Fruit fly (Drosophila melanogaster) whole organism, embryonic: ENCODE measurements around the gene CG13067.

ENCODE experiments used
- Aef1 ChIP-seq: fragments of 200-800 bp; sonication (Bioruptor generic); IDR thresholded peaks from 3 replicates; pipeline ENCODE4 v1.3.6; 2022; ENCODE audit warnings: missing biosample characterization, missing genetic modification characterization
- Antp ChIP-seq: fragments of 200-800 bp; sonication (Bioruptor generic); optimal IDR thresholded peaks from 3 replicates; lab custom pipeline; 2016; ENCODE audit warnings: missing biosample characterization, missing genetic modification characterization
- BtbVII ChIP-seq: fragments of 200-800 bp; sonication (Bioruptor generic); optimal IDR thresholded peaks from 3 replicates; lab custom pipeline; 2017; ENCODE audit warnings: missing biosample characterization, mild to moderate bottlenecking, missing genetic modification characterization
- CG11247 ChIP-seq: fragments of 200-800 bp; sonication (Bioruptor generic); IDR thresholded peaks from 2 replicates; pipeline ENCODE4 v1.3.6; 2022; ENCODE audit warnings: missing biosample characterization, missing genetic modification characterization
- CG11456 ChIP-seq: fragments of 200-800 bp; sonication (Bioruptor generic); IDR thresholded peaks from 3 replicates; pipeline ENCODE4 v1.3.6; 2022; ENCODE audit warnings: missing biosample characterization, missing genetic modification characterization
- CG14014 ChIP-seq: fragments of 200-800 bp; sonication (Bioruptor generic); IDR thresholded peaks from 2 replicates; pipeline ENCODE4 v1.3.6; 2022; ENCODE audit warnings: missing biosample characterization, missing genetic modification characterization
- CG15514 ChIP-seq: fragments of 200-800 bp; sonication (Bioruptor generic); optimal IDR thresholded peaks from 3 replicates; lab custom pipeline; 2017; ENCODE audit warnings: missing biosample characterization, missing genetic modification characterization, mild to moderate bottlenecking, moderate library complexity, missing genetic modification reagents
- CG16779 ChIP-seq: fragments of 200-800 bp; sonication (Bioruptor generic); IDR thresholded peaks from 2 replicates; pipeline ENCODE4 v1.3.6; 2022; ENCODE audit warnings: missing biosample characterization, missing genetic modification characterization
- CG17361 ChIP-seq: fragments of 200-800 bp; sonication (Bioruptor generic); IDR thresholded peaks from 3 replicates; pipeline ENCODE4 v1.3.6; 2022; ENCODE audit warnings: missing biosample characterization, missing genetic modification characterization
- CG2120 ChIP-seq: fragments of 200-800 bp; sonication (Bioruptor generic); optimal IDR thresholded peaks from 3 replicates; lab custom pipeline; 2016; ENCODE audit warnings: missing biosample characterization, missing genetic modification characterization
- CG2678 ChIP-seq: fragments of 200-800 bp; sonication (Bioruptor generic); optimal IDR thresholded peaks from 3 replicates; lab custom pipeline; 2019; ENCODE audit warnings: missing biosample characterization, mild to moderate bottlenecking, missing genetic modification characterization, moderate library complexity
- CG5953 ChIP-seq: fragments of 200-800 bp; sonication (Bioruptor generic); IDR thresholded peaks from 2 replicates; pipeline ENCODE4 v1.3.6; 2022; ENCODE audit warnings: missing biosample characterization, missing genetic modification characterization
- CG7786 ChIP-seq: fragments of 200-800 bp; sonication (Bioruptor generic); optimal IDR thresholded peaks from 2 replicates; lab custom pipeline; 2016; ENCODE audit warnings: missing biosample characterization, missing genetic modification characterization
- CG8089 ChIP-seq: fragments of 200-800 bp; sonication (Bioruptor generic); optimal IDR thresholded peaks from 3 replicates; lab custom pipeline; 2016; ENCODE audit warnings: missing biosample characterization, missing genetic modification characterization
- CG8290 ChIP-seq, 3 experiments: fragments of 200-800 bp; sonication (Bioruptor generic); optimal IDR thresholded peaks; 2 replicates each; lab custom pipeline; 2016 to 2019; ENCODE audit warnings: missing biosample characterization in 3 of 3, missing genetic modification characterization in 3 of 3, mild to moderate bottlenecking in 2 of 3, moderate library complexity in 1 of 3
- CG9727 ChIP-seq: fragments of 200-800 bp; sonication (Bioruptor generic); optimal IDR thresholded peaks from 3 replicates; lab custom pipeline; 2017; ENCODE audit warnings: missing biosample characterization, mild to moderate bottlenecking, missing genetic modification characterization
- CG9817 ChIP-seq: fragments of 200-800 bp; sonication (Bioruptor generic); optimal IDR thresholded peaks from 2 replicates; lab custom pipeline; 2018; ENCODE audit warnings: missing biosample characterization, mild to moderate bottlenecking, missing genetic modification characterization, moderate library complexity
- CG9932 ChIP-seq: fragments of 200-800 bp; sonication (Bioruptor generic); IDR thresholded peaks from 2 replicates; pipeline ENCODE4 v1.3.6; 2022; ENCODE audit warnings: missing biosample characterization, missing genetic modification characterization
- E2f2 ChIP-seq: fragments of 200-800 bp; sonication (Bioruptor generic); IDR thresholded peaks from 2 replicates; pipeline ENCODE4 v1.3.6; 2022; ENCODE audit warnings: missing biosample characterization, missing genetic modification characterization
- Gug ChIP-seq: fragments of 200-800 bp; sonication (Bioruptor generic); IDR thresholded peaks from 4 replicates; pipeline ENCODE4 v1.3.6; 2022; ENCODE audit warnings: missing biosample characterization, missing genetic modification characterization
- HLH3B ChIP-seq: fragments of 200-800 bp; sonication (Bioruptor generic); IDR thresholded peaks from 2 replicates; pipeline ENCODE4 v1.3.6; 2022; ENCODE audit warnings: missing biosample characterization, missing genetic modification characterization
- Jarid2 ChIP-seq: fragments of 200-800 bp; sonication (Bioruptor generic); optimal IDR thresholded peaks from 3 replicates; lab custom pipeline; 2017; ENCODE audit warnings: mild to moderate bottlenecking, missing biosample characterization, missing genetic modification reagents, missing genetic modification characterization
- Meics ChIP-seq: fragments of 200-800 bp; sonication (Bioruptor generic); optimal IDR thresholded peaks from 2 replicates; lab custom pipeline; 2017; ENCODE audit warnings: missing biosample characterization, mild to moderate bottlenecking, missing genetic modification characterization
- Mrtf ChIP-seq: fragments of 200-800 bp; sonication (Bioruptor generic); IDR thresholded peaks from 3 replicates; pipeline ENCODE4 v1.3.6; 2022; ENCODE audit warnings: missing biosample characterization, missing genetic modification characterization
- Myb ChIP-seq: fragments of 200-800 bp; sonication (Bioruptor generic); optimal IDR thresholded peaks from 2 replicates; lab custom pipeline; 2016; ENCODE audit warnings: missing biosample characterization, missing genetic modification characterization
- Rfx ChIP-seq: fragments of 200-800 bp; sonication (Bioruptor generic); IDR thresholded peaks from 2 replicates; pipeline ENCODE4 v1.3.6; 2022; ENCODE audit warnings: missing biosample characterization, missing genetic modification characterization
- Usf ChIP-seq: fragments of 200-800 bp; sonication (Bioruptor generic); optimal IDR thresholded peaks from 2 replicates; lab custom pipeline; 2017; ENCODE audit warnings: missing genotype, missing biosample characterization, missing genetic modification characterization
- YL-1 ChIP-seq: fragments of 200-800 bp; sonication (Bioruptor generic); optimal IDR thresholded peaks from 3 replicates; lab custom pipeline; 2017; ENCODE audit warnings: missing biosample characterization, mild to moderate bottlenecking, missing genetic modification characterization
- ara ChIP-seq: fragments of 200-800 bp; sonication (Bioruptor generic); IDR thresholded peaks from 2 replicates; pipeline ENCODE4 v1.3.6; 2022; ENCODE audit warnings: missing biosample characterization, missing genetic modification characterization
- chinmo ChIP-seq: fragments of 200-800 bp; sonication (Bioruptor generic); IDR thresholded peaks from 4 replicates; pipeline ENCODE4 v1.3.6; 2022; ENCODE audit warnings: missing biosample characterization, missing genetic modification characterization; ENCODE audit not compliant: partially characterized antibody
- dysf ChIP-seq: fragments of 200-800 bp; sonication (Bioruptor generic); IDR thresholded peaks from 3 replicates; pipeline ENCODE4 v1.3.6; 2022; ENCODE audit warnings: missing biosample characterization, missing genetic modification characterization
- hbn ChIP-seq: fragments of 200-800 bp; sonication (Bioruptor generic); IDR thresholded peaks from 2 replicates; pipeline ENCODE4 v1.3.6; 2022; ENCODE audit warnings: missing biosample characterization, missing genetic modification characterization; ENCODE audit not compliant: partially characterized antibody
- jumu ChIP-seq: fragments of 200-800 bp; sonication (Bioruptor generic); optimal IDR thresholded peaks from 3 replicates; lab custom pipeline; 2016; ENCODE audit warnings: missing biosample characterization, missing genetic modification characterization
- lab ChIP-seq: fragments of 200-800 bp; sonication (Bioruptor generic); optimal IDR thresholded peaks from 3 replicates; lab custom pipeline; 2017; ENCODE audit warnings: missing biosample characterization, missing genetic modification characterization, mild to moderate bottlenecking, moderate library complexity, missing genetic modification reagents
- lmd ChIP-seq: fragments of 200-800 bp; sonication (Bioruptor generic); IDR thresholded peaks from 2 replicates; pipeline ENCODE4 v1.3.6; 2022; ENCODE audit warnings: missing biosample characterization, missing genetic modification characterization
- nom ChIP-seq: fragments of 200-800 bp; sonication (Bioruptor generic); optimal IDR thresholded peaks from 2 replicates; lab custom pipeline; 2017; ENCODE audit warnings: missing biosample characterization, missing genetic modification characterization, mild to moderate bottlenecking, moderate library complexity, missing genetic modification reagents
- org-1 ChIP-seq: fragments of 200-800 bp; sonication (Bioruptor generic); optimal IDR thresholded peaks from 2 replicates; lab custom pipeline; 2017; ENCODE audit warnings: missing biosample characterization, missing genetic modification characterization
- pan ChIP-seq, 4 experiments: fragments of >200 bp in 3 of 4; fragments of 200-800 bp in 1 of 4; sonication (Bioruptor generic) in 1 of 4; optimal IDR thresholded peaks in 3 of 4; IDR thresholded peaks in 1 of 4; 2 replicates each; pipeline versions ENCODE4 v1.3.6 to Lab custom; 2017 to 2022; ENCODE audit warnings: missing biosample characterization in 2 of 4, missing genetic modification characterization in 2 of 4, mixed read lengths in 1 of 4
- psq ChIP-seq: fragments of 200-800 bp; sonication (Bioruptor generic); optimal IDR thresholded peaks from 2 replicates; lab custom pipeline; 2017; ENCODE audit warnings: missing biosample characterization, missing genetic modification characterization
- pzg ChIP-seq: fragments of 200-800 bp; sonication (Bioruptor generic); optimal IDR thresholded peaks from 3 replicates; lab custom pipeline; 2018; ENCODE audit warnings: missing biosample characterization, mild to moderate bottlenecking, missing genetic modification characterization, moderate library complexity
- unpg ChIP-seq: fragments of 200-800 bp; sonication (Bioruptor generic); optimal IDR thresholded peaks from 3 replicates; lab custom pipeline; 2018; ENCODE audit warnings: missing biosample characterization, mild to moderate bottlenecking, missing genetic modification characterization, moderate library complexity
- wdn ChIP-seq: fragments of 200-800 bp; sonication (Bioruptor generic); IDR thresholded peaks from 2 replicates; pipeline ENCODE4 v1.3.6; 2022; ENCODE audit warnings: missing biosample characterization, missing genetic modification characterization
- zfh2 ChIP-seq: fragments of 200-800 bp; sonication (Bioruptor generic); optimal IDR thresholded peaks from 2 replicates; lab custom pipeline; 2016; ENCODE audit warnings: missing biosample characterization, missing genetic modification characterization

The CG13067 gene

DNA sequence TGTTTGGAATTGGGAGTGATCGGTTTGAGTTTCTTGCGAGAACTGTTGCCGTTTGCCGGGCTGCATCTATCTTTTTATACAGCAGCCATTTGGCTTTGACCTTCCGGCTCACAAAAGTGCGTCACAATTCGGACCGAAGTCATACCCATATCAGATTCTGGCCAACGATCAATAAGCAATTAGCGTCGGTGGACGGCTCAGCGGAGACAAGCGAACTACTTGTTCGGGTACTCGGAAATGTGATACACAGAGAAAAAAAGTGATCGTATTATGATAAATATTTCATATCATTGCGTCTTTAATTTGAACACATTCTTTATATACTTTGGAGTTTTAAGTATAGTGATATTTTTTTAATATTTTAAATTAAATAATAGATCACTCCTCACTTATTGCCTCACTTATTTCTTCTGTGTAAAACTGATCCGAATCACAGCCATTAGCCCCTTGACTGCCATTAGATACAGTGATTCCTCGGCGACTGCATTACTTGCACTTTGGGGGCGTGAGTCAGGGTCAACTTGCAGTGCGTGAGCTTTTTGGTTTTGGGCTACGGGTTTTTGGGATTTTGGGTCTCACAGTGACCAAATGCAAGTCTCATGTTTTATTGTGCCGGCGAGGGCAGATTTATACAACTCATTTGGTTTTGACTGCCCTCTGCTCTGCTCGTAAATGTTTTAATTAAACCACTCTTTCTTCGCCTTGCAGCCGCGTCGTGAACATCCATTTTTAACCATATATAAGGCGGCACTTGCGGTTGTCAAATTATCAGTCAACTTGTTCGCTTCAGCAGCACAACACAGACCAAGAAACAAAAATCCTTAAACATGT, 35.0 kb downstream of the CG13067 start, which contains the start of the genes CG13043 and CG13063 (continued):
- TF ChIP-seq BtbVII (GFP tag; lab: Kevin White, UChicago): no peak

DNA sequence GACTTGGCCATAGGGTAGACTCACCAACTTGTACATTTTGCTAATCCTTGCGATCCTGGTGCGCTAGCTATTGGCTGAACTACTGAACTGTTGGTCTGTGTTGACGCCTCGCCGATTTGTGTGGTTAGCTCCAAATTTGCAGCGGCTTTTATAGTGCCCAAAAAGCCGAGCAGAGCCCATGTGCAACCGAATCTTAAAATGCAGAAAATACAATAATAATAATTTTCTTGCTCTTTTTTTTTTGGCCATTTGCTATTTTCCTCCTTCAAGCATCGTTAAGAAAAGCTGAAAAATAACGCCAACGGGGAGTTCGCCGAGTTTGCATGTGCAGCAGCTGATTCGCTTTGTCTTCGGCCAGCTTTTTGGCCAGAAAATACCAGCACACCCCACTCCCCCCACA, 37.3 kb downstream of the CG13067 start, which contains the start of gene CG13042:
Gene CG13042 (minus strand): TSS at position 101 of the 400 bp plus-strand sequence.
- TF ChIP-seq Gug (GFP tag; lab: Robert Waterston, UW) (0 out of 4 replicates have a peak, but pooled peaks have one; percentile 2), CG9727 (GFP tag; lab: Kevin White, UChicago) (no peak)

DNA sequence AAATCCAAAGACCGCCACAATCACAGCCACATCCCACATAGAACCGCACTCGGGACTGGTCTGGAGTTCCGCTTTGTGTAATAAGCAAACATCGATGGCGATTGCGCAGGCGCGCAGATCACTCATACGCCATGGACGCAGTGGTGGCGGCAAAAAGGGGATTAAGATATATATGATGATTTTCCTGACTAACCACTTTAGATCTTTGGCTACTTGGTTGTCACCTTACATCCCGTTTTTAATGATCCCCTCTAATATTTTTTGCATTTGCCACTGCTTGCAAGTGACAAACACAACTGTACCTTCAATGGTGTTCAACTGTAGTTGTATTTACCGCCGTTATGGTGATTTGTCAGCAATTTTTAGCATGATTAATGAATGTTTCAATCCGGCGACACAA, 38.9 kb downstream of the CG13067 start:
- TF ChIP-seq Myb (GFP tag; lab: Kevin White, UChicago) (peak; percentile 38), CG8290 (GFP tag; optimal IDR thresholded peaks at IDR 0.05; lab: Kevin White, UChicago) (no peak), CG8290 (tag; optimal IDR thresholded peaks at IDR 0.05; lab: Kevin White, UChicago) (peak in 1 of 2 experiments; percentile 69), pzg (GFP tag; lab: Kevin White, UChicago) (no peak), Rfx (GFP tag; lab: Robert Waterston, UW) (peak; percentile 71), CG14014 (GFP tag; lab: Robert Waterston, UW) (peak; percentile 37; the same call in 1 of the 2 replicates), Meics (GFP tag; lab: Kevin White, UChicago) (peak; percentile 30), lmd (peak; percentile 39; the same call in 1 of the 2 replicates), CG5953 (GFP tag; lab: Robert Waterston, UW) (no peak), Mrtf (GFP tag; lab: Robert Waterston, UW) (no peak), CG17361 (no peak), nom (no peak), wdn (peak; percentile 53; the same call in 1 of the 2 replicates), CG16779 (GFP tag; lab: Robert Waterston, UW) (no peak), CG2120 (GFP tag; lab: Kevin White, UChicago) (peak; percentile 67), ara (0 out of 2 replicates have a peak, but pooled peaks have one; percentile 14), YL-1 (no peak), org-1 (GFP tag; lab: Kevin White, UChicago) (peak; percentile 37), psq (no peak), Aef1 (GFP tag; lab: Robert Waterston, UW) (0 out of 3 replicates have a peak, but pooled peaks have one; percentile 33), Usf (no peak), CG15514 (GFP tag; lab: Kevin White, UChicago) (peak; percentile 23), CG7786 (GFP tag; lab: Kevin White, UChicago) (no peak), CG11247 (peak; percentile 49), unpg (GFP tag; lab: Kevin White, UChicago) (peak; percentile 20), chinmo (GFP tag; lab: Robert Waterston, UW) (0 out of 4 replicates have a peak, but pooled peaks have one; percentile 24), Jarid2 (GFP tag; lab: Kevin White, UChicago) (no peak), hbn (GFP tag; lab: Robert Waterston, UW) (no peak), Antp (GFP tag; lab: Kevin White, UChicago) (peak; percentile 5), CG9932 (GFP tag; lab: Robert Waterston, UW) (peak; percentile 75), E2f2 (GFP tag; lab: Robert Waterston, UW) (no peak), dysf (GFP tag; lab: Robert Waterston, UW) (0 out of 3 replicates have a peak, but pooled peaks have one; percentile 14), pan (optimal IDR thresholded peaks at IDR 0.05; lab: Kevin White, UChicago) (no peak), pan (GFP tag; optimal IDR thresholded peaks at IDR 0.05 in 1 of 2, IDR thresholded peaks at IDR 0.05 in 1 of 2) (no peak), HLH3B (GFP tag; lab: Robert Waterston, UW) (peak; percentile 25; the same call in 1 of the 2 replicates), lab (GFP tag; lab: Kevin White, UChicago) (peak; percentile 72), zfh2 (GFP tag; lab: Kevin White, UChicago) (peak; percentile 76), CG2678 (tag; lab: Kevin White, UChicago) (no peak), CG11456 (GFP tag; lab: Robert Waterston, UW) (0 out of 3 replicates have a peak, but pooled peaks have one; percentile 50), CG8089 (GFP tag; lab: Kevin White, UChicago) (no peak), CG9817 (tag; lab: Kevin White, UChicago) (peak; percentile 63), jumu (GFP tag; lab: Kevin White, UChicago) (peak; percentile 21)
